Fruit fly (Drosophila melanogaster): ENCODE measurements around the gene CG14441.

DNA sequence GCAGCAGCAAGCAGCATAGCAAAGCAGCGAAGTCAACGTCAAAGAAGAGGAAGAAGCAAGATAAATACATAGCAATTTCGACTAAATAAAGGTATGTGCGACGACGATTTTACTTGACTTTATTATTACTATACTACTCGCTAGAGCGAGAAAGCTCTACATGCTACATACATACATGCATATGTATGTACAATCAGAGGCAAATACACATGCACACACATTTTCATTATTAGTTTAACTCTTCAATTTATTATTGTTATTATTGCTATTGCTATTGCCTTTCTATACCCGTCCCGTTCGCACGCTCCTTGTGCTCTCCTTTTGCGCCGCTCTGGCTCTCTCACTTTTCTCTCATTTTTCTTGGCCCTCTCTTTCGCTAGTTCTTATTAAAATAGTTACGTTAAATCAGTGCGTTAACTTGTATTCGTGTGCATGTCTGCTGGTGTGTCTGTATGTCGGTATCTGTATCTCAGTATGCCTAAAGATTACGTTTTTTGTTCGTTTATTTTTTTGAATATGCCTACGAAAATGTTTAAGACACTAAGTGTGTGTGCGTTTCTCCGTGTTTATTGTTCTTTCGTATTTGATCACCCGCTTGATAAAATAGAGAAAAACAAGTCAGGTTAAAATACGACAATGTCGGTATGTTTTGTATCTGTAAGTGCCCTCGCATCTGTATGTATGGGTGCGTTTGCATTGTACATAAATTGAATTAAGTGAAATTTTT lies 1.1 kb downstream of the CG14441 start:
- TF ChIP-seq schlank (tag; optimal IDR thresholded peaks at IDR 0.05), result no peak
- no peak for TF ChIP-seq Spps (tag; optimal IDR thresholded peaks at IDR 0.05)

Measured in whole organism, embryonic.